Worm (Caenorhabditis elegans) whole organism, L4/young adult: ENCODE measurements around the gene nhr-4.
"Not testable (repeated sequence)": the region's sequence is repeated elsewhere in the genome, so short reads cannot be mapped to it uniquely, and the experiment has no call there.

Experiments
- W03F9.2 ChIP-seq: fragments of 150-350 bp; optimal IDR thresholded peaks from 2 replicates; lab custom pipeline; 2014; ENCODE audit warnings: missing biosample characterization, missing genetic modification characterization
- dao-5 ChIP-seq: sonication (generic microtip); optimal IDR thresholded peaks from 2 replicates; lab custom pipeline; 2016; ENCODE audit warnings: missing genotype, missing genetic modification characterization, moderate library complexity, missing compliant biosample characterization
- him-1 ChIP-seq: sonication (generic microtip); optimal IDR thresholded peaks from 2 replicates; lab custom pipeline; 2016; ENCODE audit warnings: missing genotype, missing genetic modification reagents, missing genetic modification characterization, missing compliant biosample characterization

The nhr-4 gene

ce11 chrIV:9878893-9879379 is at the start of gene nhr-4:
Gene nhr-4, plus strand, starts transcription at chrIV:9879329.
- TF ChIP-seq dao-5 (tag; lab: Kevin White, UChicago): no peak
- no peak for TF ChIP-seq him-1 (tag; lab: Kevin White, UChicago)
- TF ChIP-seq W03F9.2 (tag; lab: Kevin White, UChicago): no peak

ce11 chrIV:9832586-9832985 is 46.5 kb upstream of the nhr-4 start, which contains the start of gene kin-21:
Gene kin-21, plus strand, starts transcription at chrIV:9832886.
- TF ChIP-seq dao-5 (tag; lab: Kevin White, UChicago) (no peak), W03F9.2 (tag; lab: Kevin White, UChicago) (no peak), him-1 (tag; lab: Kevin White, UChicago) (no peak)

ce11 chrIV:9833337-9833736 is 45.8 kb upstream of the nhr-4 start:
- TF ChIP-seq him-1 (tag; lab: Kevin White, UChicago) (no peak), W03F9.2 (tag; lab: Kevin White, UChicago) (no peak)

- TF ChIP-seq dao-5 (tag; lab: Kevin White, UChicago): no peak
- TF ChIP-seq W03F9.2 (tag; lab: Kevin White, UChicago): no peak
Observed at ce11 chrIV:9836317-9836716, 42.8 kb upstream of the nhr-4 start, which contains the start of gene msp-81. Gene msp-81, minus strand, starts transcription at chrIV:9836417.

- TF ChIP-seq him-1, W03F9.2, dao-5 (tag; lab: Kevin White, UChicago): not testable (repeated sequence)
Observed at ce11 chrIV:9837349-9837748, 41.8 kb upstream of the nhr-4 start, which contains the start of gene msp-10. Gene msp-10, plus strand, starts transcription at chrIV:9837649.

- TF ChIP-seq dao-5 (tag; lab: Kevin White, UChicago) (no peak), him-1 (tag; lab: Kevin White, UChicago) (no peak), W03F9.2 (tag; lab: Kevin White, UChicago) (no peak)
Observed at ce11 chrIV:9840984-9841590, 38.0 kb upstream of the nhr-4 start, which contains the start of the genes kin-24 and msp-56. Gene kin-24, minus strand, starts transcription at chrIV:9841084. Gene msp-56, plus strand, starts transcription at chrIV:9841540.

- TF ChIP-seq him-1 (tag; lab: Kevin White, UChicago): no peak
- no peak for TF ChIP-seq W03F9.2 (tag; lab: Kevin White, UChicago)
- TF ChIP-seq dao-5 (tag; lab: Kevin White, UChicago): no peak
Observed at ce11 chrIV:9842071-9842470, 37.1 kb upstream of the nhr-4 start, which contains the start of gene K07F5.17. Gene K07F5.17, plus strand, starts transcription at chrIV:9842371.

ce11 chrIV:9843760-9844159 is 35.4 kb upstream of the nhr-4 start, which contains the start of gene nspd-2:
Gene nspd-2, plus strand, starts transcription at chrIV:9844060.
- TF ChIP-seq dao-5 (tag; lab: Kevin White, UChicago) (no peak), him-1 (tag; lab: Kevin White, UChicago) (no peak), W03F9.2 (tag; lab: Kevin White, UChicago) (no peak)

- TF ChIP-seq him-1 (tag; lab: Kevin White, UChicago): no peak
- no peak for TF ChIP-seq dao-5 (tag; lab: Kevin White, UChicago)
- TF ChIP-seq W03F9.2 (tag; lab: Kevin White, UChicago): no peak
Observed at ce11 chrIV:9846574-9846973, 32.6 kb upstream of the nhr-4 start, which contains the start of gene K07F5.6. Gene K07F5.6, minus strand, starts transcription at chrIV:9846674.

- TF ChIP-seq dao-5 (tag; lab: Kevin White, UChicago): no peak
- TF ChIP-seq W03F9.2 (tag; lab: Kevin White, UChicago): no peak
- TF ChIP-seq him-1 (tag; lab: Kevin White, UChicago): no peak
Observed at ce11 chrIV:9848075-9848474, 31.1 kb upstream of the nhr-4 start, which contains the start of gene K07F5.7. Gene K07F5.7, minus strand, starts transcription at chrIV:9848175.

ce11 chrIV:9849624-9850023 is 29.5 kb upstream of the nhr-4 start, which contains the start of gene K07F5.8:
Gene K07F5.8, minus strand, starts transcription at chrIV:9849724.
- TF ChIP-seq dao-5 (tag; lab: Kevin White, UChicago) (no peak), W03F9.2 (tag; lab: Kevin White, UChicago) (no peak), him-1 (tag; lab: Kevin White, UChicago) (no peak)

ce11 chrIV:9850931-9851330 is 28.2 kb upstream of the nhr-4 start, which contains the start of gene ssp-10:
Gene ssp-10, minus strand, starts transcription at chrIV:9851031.
- TF ChIP-seq W03F9.2 (tag; lab: Kevin White, UChicago) (no peak), dao-5 (tag; lab: Kevin White, UChicago) (no peak), him-1 (tag; lab: Kevin White, UChicago) (no peak)

ce11 chrIV:9852250-9852649 is 26.9 kb upstream of the nhr-4 start, which contains the start of gene ssq-1:
Gene ssq-1, plus strand, starts transcription at chrIV:9852550.
- TF ChIP-seq him-1 (tag; lab: Kevin White, UChicago) (no peak), W03F9.2 (tag; lab: Kevin White, UChicago) (no peak), dao-5 (tag; lab: Kevin White, UChicago) (no peak)
